Worm (Caenorhabditis elegans) whole organism, early embryonic: Measurements from ENCODE around the gene C23H5.11.

ENCODE experiments used
- ama-1 ChIP-seq: fragments of 150-350 bp; optimal IDR thresholded peaks from 2 replicates; lab custom pipeline; 2014
- ets-7 ChIP-seq: sonication (generic microtip); optimal IDR thresholded peaks from 2 replicates; lab custom pipeline; 2016; ENCODE audit warnings: missing genotype, missing genetic modification characterization, missing compliant biosample characterization
- tbx-11 ChIP-seq: fragments of 200-800 bp; sonication (Bioruptor generic); IDR thresholded peaks from 2 replicates; pipeline ENCODE4 v1.3.6; 2022; ENCODE audit warnings: missing genetic modification characterization, missing compliant biosample characterization

- no peak for TF ChIP-seq ama-1 (lab: Kevin White, UChicago)
- TF ChIP-seq tbx-11 = no peak
- TF ChIP-seq ets-7 (tag; lab: Kevin White, UChicago) = no peak
These were observed 22.4 kb downstream of the C23H5.11 start for ce11 chrIV:2077159-2077835.
